Worm (Caenorhabditis elegans): Measurements from ENCODE around the gene Y45G5AL.1.

ce11 chrV:4175624-4176023 is 31.3 kb downstream of the Y45G5AL.1 start, which contains the start of the genes coh-4 and pid-5:
- TF ChIP-seq ets-4 (tag; optimal IDR thresholded peaks at IDR 0.05) (no peak), pha-4 (tag; optimal IDR thresholded peaks at IDR 0.05) (no peak), ztf-16 (tag; optimal IDR thresholded peaks at IDR 0.05) (no peak), nhr-232 (tag; optimal IDR thresholded peaks at IDR 0.05) (no peak), dve-1 (tag; optimal IDR thresholded peaks at IDR 0.05) (no peak), hlh-15 (tag; optimal IDR thresholded peaks at IDR 0.05) (no peak), elt-2 (tag; optimal IDR thresholded peaks at IDR 0.05) (no peak), ama-1 (optimal IDR thresholded peaks at IDR 0.05) (no peak), dmd-4 (tag; optimal IDR thresholded peaks at IDR 0.05; ENCODE audit: borderline replicate concordance) (no peak)

All from whole organism, late embryonic.